Worm (Caenorhabditis elegans) whole organism, late embryonic: ENCODE results near the gene Y82E9BL.3.

ENCODE experiments used
- Y22D7AL.16 ChIP-seq: sonication (generic microtip); optimal IDR thresholded peaks from 2 replicates; lab custom pipeline; 2016; ENCODE audit warnings: missing genetic modification characterization, missing compliant biosample characterization
- ama-1 ChIP-seq: fragments of 150-350 bp; optimal IDR thresholded peaks from 2 replicates; lab custom pipeline; 2014
- dve-1 ChIP-seq: sonication (generic microtip); optimal IDR thresholded peaks from 2 replicates; lab custom pipeline; 2017; ENCODE audit warnings: antibody characterized with exemption, mild to moderate bottlenecking, missing genetic modification characterization, missing compliant biosample characterization
- fkh-6 ChIP-seq: sonication (generic microtip); optimal IDR thresholded peaks from 2 replicates; lab custom pipeline; 2016; ENCODE audit warnings: missing genetic modification characterization, missing compliant biosample characterization
- gmeb-2 ChIP-seq: sonication (generic microtip); optimal IDR thresholded peaks from 2 replicates; lab custom pipeline; 2016; ENCODE audit warnings: missing genetic modification characterization, inconsistent platforms, missing compliant biosample characterization
- hlh-6 ChIP-seq: sonication (generic microtip); optimal IDR thresholded peaks from 2 replicates; lab custom pipeline; 2016; ENCODE audit warnings: missing genotype, missing genetic modification characterization, missing compliant biosample characterization
- hlh-8 ChIP-seq: sonication (generic microtip); optimal IDR thresholded peaks from 2 replicates; lab custom pipeline; 2016; ENCODE audit warnings: missing genotype, missing genetic modification characterization, missing compliant biosample characterization
- syd-9 ChIP-seq: sonication (generic microtip); optimal IDR thresholded peaks from 2 replicates; lab custom pipeline; 2016; ENCODE audit warnings: mild to moderate bottlenecking, missing genetic modification characterization, moderate library complexity, missing compliant biosample characterization
- unc-55 ChIP-seq: sonication (generic microtip); optimal IDR thresholded peaks from 2 replicates; lab custom pipeline; 2017; ENCODE audit warnings: missing biosample characterization, missing genetic modification reagents, missing genetic modification characterization

ce11 chrIII:1308887-1309286 is 41.8 kb downstream of the Y82E9BL.3 start, which contains the start of gene Y82E9BL.12:
- TF ChIP-seq gmeb-2 (tag; lab: Kevin White, UChicago) (no peak), fkh-6 (tag; lab: Kevin White, UChicago) (no peak), Y22D7AL.16 (tag; lab: Kevin White, UChicago) (no peak), dve-1 (no peak), hlh-8 (no peak), unc-55 (GFP tag; lab: Kevin White, UChicago) (no peak), syd-9 (tag; lab: Kevin White, UChicago) (no peak), hlh-6 (tag; lab: Kevin White, UChicago) (no peak), ama-1 (lab: Kevin White, UChicago) (no peak)
